Fruit fly (Drosophila melanogaster) whole organism, embryonic: Measurements from ENCODE around the gene hyd.

Source experiments
- B-H2 ChIP-seq: fragments of 200-800 bp; sonication (Bioruptor generic); optimal IDR thresholded peaks from 2 replicates; lab custom pipeline; 2018; ENCODE audit warnings: missing biosample characterization, mild to moderate bottlenecking, missing genetic modification characterization
- CG10431 ChIP-seq: fragments of 200-800 bp; sonication (Bioruptor generic); optimal IDR thresholded peaks from 3 replicates; lab custom pipeline; 2018; ENCODE audit warnings: missing biosample characterization, mild to moderate bottlenecking, missing genetic modification characterization
- CG11398 ChIP-seq: fragments of 200-800 bp; sonication (Bioruptor generic); optimal IDR thresholded peaks from 2 replicates; lab custom pipeline; 2016; ENCODE audit warnings: missing biosample characterization, missing genetic modification characterization
- CG11456 ChIP-seq: fragments of 200-800 bp; sonication (Bioruptor generic); IDR thresholded peaks from 3 replicates; pipeline ENCODE4 v1.3.6; 2022; ENCODE audit warnings: missing biosample characterization, missing genetic modification characterization
- CG12219 ChIP-seq: fragments of 200-800 bp; sonication (Bioruptor generic); optimal IDR thresholded peaks from 3 replicates; lab custom pipeline; 2018; ENCODE audit warnings: missing biosample characterization, mild to moderate bottlenecking, missing genetic modification characterization
- CG12299 ChIP-seq: fragments of 200-800 bp; sonication (Bioruptor generic); optimal IDR thresholded peaks from 2 replicates; lab custom pipeline; 2018; ENCODE audit warnings: missing biosample characterization, mild to moderate bottlenecking, missing genetic modification characterization
- CG14965 ChIP-seq: fragments of 200-800 bp; sonication (Bioruptor generic); optimal IDR thresholded peaks from 2 replicates; lab custom pipeline; 2016; ENCODE audit warnings: missing biosample characterization, missing genetic modification characterization, borderline replicate concordance
- CG15269 ChIP-seq: fragments of 200-800 bp; sonication (Bioruptor generic); optimal IDR thresholded peaks from 2 replicates; lab custom pipeline; 2018; ENCODE audit warnings: missing biosample characterization, mild to moderate bottlenecking, missing genetic modification characterization, moderate library complexity
- CG16815 ChIP-seq: fragments of 200-800 bp; sonication (Bioruptor generic); optimal IDR thresholded peaks from 3 replicates; lab custom pipeline; 2017; ENCODE audit warnings: missing biosample characterization, mild to moderate bottlenecking, missing genetic modification characterization
- CG17568 ChIP-seq: fragments of 200-800 bp; sonication (Bioruptor generic); optimal IDR thresholded peaks from 2 replicates; lab custom pipeline; 2018; ENCODE audit warnings: missing biosample characterization, mild to moderate bottlenecking, missing genetic modification characterization, moderate library complexity
- CG18476 ChIP-seq: fragments of 200-800 bp; sonication (Bioruptor generic); optimal IDR thresholded peaks from 2 replicates; lab custom pipeline; 2016; ENCODE audit warnings: missing biosample characterization, mild to moderate bottlenecking, missing genetic modification characterization
- CG2199 ChIP-seq: fragments of 200-800 bp; sonication (Bioruptor generic); IDR thresholded peaks from 3 replicates; pipeline ENCODE4 v1.3.6; 2022; ENCODE audit warnings: missing biosample characterization, missing genetic modification characterization
- CG2889 ChIP-seq: fragments of 200-800 bp; sonication (Bioruptor generic); IDR thresholded peaks from 3 replicates; pipeline ENCODE4 v1.3.6; 2022; ENCODE audit warnings: missing biosample characterization, missing genetic modification characterization
- CG30020 ChIP-seq: fragments of 200-800 bp; optimal IDR thresholded peaks from 2 replicates; lab custom pipeline; 2019; ENCODE audit warnings: missing biosample characterization, mild to moderate bottlenecking, missing genetic modification characterization, moderate library complexity
- CG31441 ChIP-seq: fragments of 200-800 bp; sonication (Bioruptor generic); IDR thresholded peaks from 2 replicates; pipeline ENCODE4 v1.3.6; 2022; ENCODE audit warnings: missing biosample characterization, missing genetic modification characterization
- CG32532 ChIP-seq: fragments of 200-800 bp; sonication (Bioruptor generic); IDR thresholded peaks from 2 replicates; pipeline ENCODE4 v1.3.6; 2022; ENCODE audit warnings: missing biosample characterization, missing genetic modification characterization
- CG32767 ChIP-seq: fragments of 200-800 bp; sonication (Bioruptor generic); IDR thresholded peaks from 2 replicates; pipeline ENCODE4 v1.3.6; 2022; ENCODE audit warnings: missing biosample characterization, missing genetic modification characterization
- CG32772 ChIP-seq: fragments of 200-800 bp; sonication (Bioruptor generic); IDR thresholded peaks from 2 replicates; pipeline ENCODE4 v1.3.6; 2022; ENCODE audit warnings: missing biosample characterization, missing genetic modification characterization
- CG4282 ChIP-seq: fragments of 200-800 bp; sonication (Bioruptor generic); optimal IDR thresholded peaks from 2 replicates; lab custom pipeline; 2016; ENCODE audit warnings: missing biosample characterization, missing genetic modification characterization
- CG4617 ChIP-seq: fragments of 200-800 bp; sonication (Bioruptor generic); optimal IDR thresholded peaks from 3 replicates; lab custom pipeline; 2016; ENCODE audit warnings: missing biosample characterization, missing genetic modification characterization, borderline replicate concordance
- CG6175 ChIP-seq: fragments of 200-800 bp; sonication (Bioruptor generic); IDR thresholded peaks from 3 replicates; pipeline ENCODE4 v1.3.6; 2022; ENCODE audit warnings: missing biosample characterization, missing genetic modification characterization
- CG8478 ChIP-seq: fragments of >200 bp; optimal IDR thresholded peaks from 2 replicates; lab custom pipeline; 2018
- Chrac-16 ChIP-seq: fragments of 200-800 bp; sonication (Bioruptor generic); optimal IDR thresholded peaks from 3 replicates; lab custom pipeline; 2016; ENCODE audit warnings: missing biosample characterization, missing genetic modification characterization
- Deaf1 ChIP-seq: fragments of 200-800 bp; optimal IDR thresholded peaks from 3 replicates; lab custom pipeline; 2019; ENCODE audit warnings: missing biosample characterization, mild to moderate bottlenecking, missing genetic modification characterization, moderate library complexity
- Dip2 ChIP-seq: fragments of 200-800 bp; sonication (Bioruptor generic); IDR thresholded peaks from 2 replicates; pipeline ENCODE4 v1.3.6; 2022; ENCODE audit warnings: missing biosample characterization, missing genetic modification characterization
- Dip3 ChIP-seq: fragments of 200-800 bp; sonication (Bioruptor generic); optimal IDR thresholded peaks from 3 replicates; lab custom pipeline; 2016; ENCODE audit warnings: missing biosample characterization, missing genetic modification characterization
- Dll ChIP-seq: fragments of 200-800 bp; sonication (Bioruptor generic); IDR thresholded peaks from 4 replicates; pipeline ENCODE4 v1.3.6; 2022; ENCODE audit warnings: missing biosample characterization, missing genetic modification characterization; ENCODE audit not compliant: partially characterized antibody
- Doc2 ChIP-seq: fragments of 200-800 bp; sonication (Bioruptor generic); IDR thresholded peaks from 2 replicates; pipeline ENCODE4 v1.3.6; 2022; ENCODE audit warnings: missing biosample characterization, missing genetic modification characterization
- HLH4C ChIP-seq: fragments of 200-800 bp; sonication (Bioruptor generic); IDR thresholded peaks from 3 replicates; pipeline ENCODE4 v1.3.6; 2022; ENCODE audit warnings: missing biosample characterization, missing genetic modification characterization; ENCODE audit not compliant: partially characterized antibody
- MTF-1 ChIP-seq: fragments of 200-800 bp; sonication (Bioruptor generic); optimal IDR thresholded peaks from 2 replicates; lab custom pipeline; 2018; ENCODE audit warnings: missing biosample characterization, mild to moderate bottlenecking, missing genetic modification characterization, borderline replicate concordance
- Mad ChIP-seq: fragments of 200-800 bp; sonication (Bioruptor generic); optimal IDR thresholded peaks from 2 replicates; lab custom pipeline; 2016; ENCODE audit warnings: missing biosample characterization, missing genetic modification characterization
- Mes4 ChIP-seq: fragments of 200-800 bp; sonication (Bioruptor generic); optimal IDR thresholded peaks from 2 replicates; lab custom pipeline; 2016; ENCODE audit warnings: missing biosample characterization, missing genetic modification characterization
- Oaz ChIP-seq: fragments of 200-800 bp; sonication (Bioruptor generic); IDR thresholded peaks from 2 replicates; pipeline ENCODE4 v1.3.6; 2022; ENCODE audit warnings: missing biosample characterization, missing genetic modification characterization
- Rfx ChIP-seq: fragments of 200-800 bp; sonication (Bioruptor generic); IDR thresholded peaks from 2 replicates; pipeline ENCODE4 v1.3.6; 2022; ENCODE audit warnings: missing biosample characterization, missing genetic modification characterization
- Side ChIP-seq: fragments of 200-800 bp; sonication (Bioruptor generic); optimal IDR thresholded peaks from 2 replicates; lab custom pipeline; 2016; ENCODE audit warnings: missing biosample characterization, missing genetic modification characterization
- ab ChIP-seq: fragments of 200-800 bp; sonication (Bioruptor generic); optimal IDR thresholded peaks from 2 replicates; lab custom pipeline; 2016; ENCODE audit warnings: missing biosample characterization, missing genetic modification characterization
- abd-A ChIP-seq: fragments of 200-800 bp; sonication (Bioruptor generic); optimal IDR thresholded peaks from 3 replicates; lab custom pipeline; 2019; ENCODE audit warnings: missing biosample characterization, mild to moderate bottlenecking, missing genetic modification characterization, moderate library complexity
- ara ChIP-seq: fragments of 200-800 bp; sonication (Bioruptor generic); IDR thresholded peaks from 2 replicates; pipeline ENCODE4 v1.3.6; 2022; ENCODE audit warnings: missing biosample characterization, missing genetic modification characterization
- ase ChIP-seq: fragments of 200-800 bp; sonication (Bioruptor generic); IDR thresholded peaks from 3 replicates; pipeline ENCODE4 v1.3.6; 2022; ENCODE audit warnings: missing biosample characterization, missing genetic modification characterization
- bcd ChIP-seq: fragments of 200-800 bp; sonication (Bioruptor generic); optimal IDR thresholded peaks from 2 replicates; lab custom pipeline; 2017; ENCODE audit warnings: missing biosample characterization, mild to moderate bottlenecking, missing genetic modification characterization
- emc ChIP-seq: fragments of 200-800 bp; sonication (Bioruptor generic); optimal IDR thresholded peaks from 2 replicates; lab custom pipeline; 2016; ENCODE audit warnings: missing biosample characterization, missing genetic modification characterization
- fd64A ChIP-seq: fragments of 200-800 bp; sonication (Bioruptor generic); optimal IDR thresholded peaks from 3 replicates; lab custom pipeline; 2018; ENCODE audit warnings: missing biosample characterization, mild to moderate bottlenecking, missing genetic modification characterization
- hb ChIP-seq: fragments of 200-800 bp; sonication (Bioruptor generic); IDR thresholded peaks from 3 replicates; pipeline ENCODE4 v1.3.6; 2022; ENCODE audit warnings: missing biosample characterization, missing genetic modification characterization; ENCODE audit not compliant: partially characterized antibody
- kay ChIP-seq: fragments of 200-800 bp; sonication (Bioruptor generic); optimal IDR thresholded peaks from 2 replicates; lab custom pipeline; 2016; ENCODE audit warnings: missing biosample characterization, missing genetic modification characterization
- mam ChIP-seq: fragments of 200-800 bp; sonication (Bioruptor generic); optimal IDR thresholded peaks from 3 replicates; lab custom pipeline; 2016; ENCODE audit warnings: missing biosample characterization, missing genetic modification characterization
- peb ChIP-seq: fragments of 200-800 bp; sonication (Bioruptor generic); IDR thresholded peaks from 2 replicates; pipeline ENCODE4 v1.3.6; 2022; ENCODE audit warnings: missing biosample characterization, missing genetic modification characterization
- psq ChIP-seq: fragments of 200-800 bp; sonication (Bioruptor generic); optimal IDR thresholded peaks from 2 replicates; lab custom pipeline; 2017; ENCODE audit warnings: missing biosample characterization, missing genetic modification characterization
- pzg ChIP-seq: fragments of 200-800 bp; sonication (Bioruptor generic); optimal IDR thresholded peaks from 3 replicates; lab custom pipeline; 2018; ENCODE audit warnings: missing biosample characterization, mild to moderate bottlenecking, missing genetic modification characterization, moderate library complexity
- ranshi ChIP-seq: fragments of 200-800 bp; sonication (Bioruptor generic); IDR thresholded peaks from 2 replicates; pipeline ENCODE4 v1.3.6; 2022; ENCODE audit warnings: missing biosample characterization, missing genetic modification characterization
- ro ChIP-seq: fragments of 200-800 bp; sonication (Bioruptor generic); IDR thresholded peaks from 2 replicates; pipeline ENCODE4 v1.3.6; 2022; ENCODE audit warnings: missing biosample characterization, missing genetic modification characterization
- run ChIP-seq: fragments of 200-800 bp; sonication (Bioruptor generic); optimal IDR thresholded peaks from 3 replicates; lab custom pipeline; 2018; ENCODE audit warnings: missing biosample characterization, mild to moderate bottlenecking, missing genetic modification characterization
- tio ChIP-seq: fragments of 200-800 bp; sonication (Bioruptor generic); optimal IDR thresholded peaks from 2 replicates; lab custom pipeline; 2017; ENCODE audit warnings: missing biosample characterization, missing genetic modification characterization, inconsistent platforms
- wdn ChIP-seq: fragments of 200-800 bp; sonication (Bioruptor generic); IDR thresholded peaks from 2 replicates; pipeline ENCODE4 v1.3.6; 2022; ENCODE audit warnings: missing biosample characterization, missing genetic modification characterization

The hyd gene

dm6 chr3R:9710886-9711285 lies 14.5 kb downstream of the hyd start, which contains the start of the genes trbd and dmt (continued):
- TF ChIP-seq Mes4 (GFP tag; lab: Kevin White, UChicago) = peak; percentile 29
- no peak for TF ChIP-seq psq (GFP tag; lab: Kevin White, UChicago)
- TF ChIP-seq CG32772 = no peak
- TF ChIP-seq ase (GFP tag; lab: Robert Waterston, UW) = no peak
- TF ChIP-seq CG30020 (tag; lab: Kevin White, UChicago) = no peak
- no peak for TF ChIP-seq CG10431 (GFP tag; lab: Kevin White, UChicago)
- peak; percentile 81 for TF ChIP-seq mam
- no peak for TF ChIP-seq abd-A (tag; lab: Kevin White, UChicago)
- TF ChIP-seq CG4282 (GFP tag; lab: Kevin White, UChicago) = peak; percentile 57
- no peak for TF ChIP-seq kay
- no peak for TF ChIP-seq CG12219 (GFP tag; lab: Kevin White, UChicago)
- TF ChIP-seq Side = peak; percentile 46
- no peak for TF ChIP-seq emc
- no peak for TF ChIP-seq CG32767
- TF ChIP-seq CG16815 (GFP tag; lab: Kevin White, UChicago) = peak; percentile 12
- no peak for TF ChIP-seq ab (GFP tag; lab: Kevin White, UChicago)
- TF ChIP-seq ara (GFP tag; lab: Robert Waterston, UW) = no peak
- no peak for TF ChIP-seq CG14965
- TF ChIP-seq ro (GFP tag; lab: Robert Waterston, UW) = no peak
- TF ChIP-seq Mad = peak; percentile 58
- TF ChIP-seq Dll (GFP tag; lab: Robert Waterston, UW) = no peak
- TF ChIP-seq Deaf1 (tag; lab: Kevin White, UChicago) = no peak
- no peak for TF ChIP-seq Oaz (GFP tag; lab: Robert Waterston, UW)
- no peak for TF ChIP-seq fd64A (GFP tag; lab: Kevin White, UChicago)
- TF ChIP-seq CG31441 (GFP tag; lab: Robert Waterston, UW) = no peak
- no peak for TF ChIP-seq CG2199 (GFP tag; lab: Robert Waterston, UW)
- no peak for TF ChIP-seq CG12299 (tag; lab: Kevin White, UChicago)
- no peak for TF ChIP-seq CG15269 (tag; lab: Kevin White, UChicago)
- TF ChIP-seq CG17568 = no peak
- TF ChIP-seq CG11456 (GFP tag; lab: Robert Waterston, UW) = no peak
- no peak for TF ChIP-seq Rfx (GFP tag; lab: Robert Waterston, UW)
- no peak for TF ChIP-seq CG6175 (GFP tag; lab: Robert Waterston, UW)
- no peak for TF ChIP-seq B-H2 (GFP tag; lab: Kevin White, UChicago)
- TF ChIP-seq CG32532 = no peak
- TF ChIP-seq CG8478 (lab: Kevin White, UChicago) = no peak
- no peak for TF ChIP-seq run
- no peak for TF ChIP-seq ranshi
- TF ChIP-seq tio (GFP tag; lab: Kevin White, UChicago) = no peak
- peak; percentile 99 for TF ChIP-seq CG4617 (GFP tag; lab: Kevin White, UChicago)
- TF ChIP-seq peb (GFP tag; lab: Robert Waterston, UW) = no peak
- peak; percentile 100 for TF ChIP-seq pzg (GFP tag; lab: Kevin White, UChicago)
- TF ChIP-seq Dip2 (GFP tag; lab: Robert Waterston, UW) = no peak
- TF ChIP-seq CG18476 (GFP tag; lab: Kevin White, UChicago) = no peak
- TF ChIP-seq Dip3 (GFP tag; lab: Kevin White, UChicago) = peak; percentile 85
- no peak for TF ChIP-seq HLH4C (GFP tag; lab: Robert Waterston, UW)
- no peak for TF ChIP-seq MTF-1
- peak; percentile 24 for TF ChIP-seq Chrac-16 (GFP tag; lab: Kevin White, UChicago)
- TF ChIP-seq CG2889 (GFP tag; lab: Robert Waterston, UW) = no peak
- TF ChIP-seq wdn (GFP tag; lab: Robert Waterston, UW) = no peak
- TF ChIP-seq hb = no peak
- TF ChIP-seq Doc2 (GFP tag; lab: Robert Waterston, UW) = no peak
- no peak for TF ChIP-seq bcd (GFP tag; lab: Kevin White, UChicago)
- peak; percentile 50 for TF ChIP-seq CG11398 (GFP tag; lab: Kevin White, UChicago)
